Fruit fly (Drosophila melanogaster): ENCODE data around the gene CG2278.

Gene CG2278

dm6 chrX:8196157-8196526, 26.1 kb upstream of the CG2278 start (continued):
- TF ChIP-seq Hr38 (GFP tag; optimal IDR thresholded peaks at IDR 0.05): no peak
- peak; percentile 8 for TF ChIP-seq CG8632 (GFP tag; optimal IDR thresholded peaks at IDR 0.05)
- TF ChIP-seq CG9139 (GFP tag; optimal IDR thresholded peaks at IDR 0.05): no peak
- TF ChIP-seq CG6792 (GFP tag; optimal IDR thresholded peaks at IDR 0.05): no peak
- peak in 1 of 2 experiments; percentile 21 for TF ChIP-seq ss (GFP tag; optimal IDR thresholded peaks at IDR 0.05)
- peak; percentile 16 for TF ChIP-seq acj6 (GFP tag; optimal IDR thresholded peaks at IDR 0.05)
- peak; percentile 7 for TF ChIP-seq CG11902 (GFP tag; optimal IDR thresholded peaks at IDR 0.05)
- TF ChIP-seq dsx (GFP tag; optimal IDR thresholded peaks at IDR 0.05; ENCODE audit: poor library complexity, severe bottlenecking): no peak
- peak; percentile 35 for TF ChIP-seq pdm3 (GFP tag; optimal IDR thresholded peaks at IDR 0.05)
- peak; percentile 20 for TF ChIP-seq Sox102F (GFP tag; optimal IDR thresholded peaks at IDR 0.05)
- peak; percentile 47 for TF ChIP-seq CG6276 (GFP tag; optimal IDR thresholded peaks at IDR 0.05)
- peak; percentile 66 for TF ChIP-seq CG32006 (GFP tag; optimal IDR thresholded peaks at IDR 0.05)
- peak; percentile 57 for TF ChIP-seq topi (GFP tag; optimal IDR thresholded peaks at IDR 0.05)
- TF ChIP-seq vri (GFP tag; optimal IDR thresholded peaks at IDR 0.05): no peak
- TF ChIP-seq Smox (GFP tag; optimal IDR thresholded peaks at IDR 0.05): peak; percentile 38
- TF ChIP-seq salr (GFP tag; optimal IDR thresholded peaks at IDR 0.05): peak in 1 of 2 experiments; percentile 1
- peak; percentile 1 for TF ChIP-seq dac (GFP tag; optimal IDR thresholded peaks at IDR 0.05)
- TF ChIP-seq CG8119 (GFP tag; IDR thresholded peaks at IDR 0.05): no peak
- TF ChIP-seq CG3032 (tag; optimal IDR thresholded peaks at IDR 0.05): no peak
- TF ChIP-seq lz (GFP tag; optimal IDR thresholded peaks at IDR 0.05): peak; percentile 60

- TF ChIP-seq CG34406 (GFP tag; optimal IDR thresholded peaks at IDR 0.05): no peak
- no peak for TF ChIP-seq CG11762 (GFP tag; optimal IDR thresholded peaks at IDR 0.05; ENCODE audit: insufficient read depth)
- peak; percentile 36 for TF ChIP-seq CG6854 (GFP tag; optimal IDR thresholded peaks at IDR 0.05)
- TF ChIP-seq CG3919 (GFP tag; optimal IDR thresholded peaks at IDR 0.05): no peak
Observed at dm6 chrX:8195449-8196156, 25.5 kb upstream of the CG2278 start.

- TF ChIP-seq Eip75B (GFP tag; optimal IDR thresholded peaks at IDR 0.05) (no peak), svp (GFP tag) (no peak), CG31627 (GFP tag; optimal IDR thresholded peaks at IDR 0.05) (no peak), dac (GFP tag; optimal IDR thresholded peaks at IDR 0.05) (no peak), CG15336 (GFP tag; IDR thresholded peaks at IDR 0.05) (0 out of 2 replicates have a peak, but pooled peaks have one; percentile 29), CG11902 (GFP tag; optimal IDR thresholded peaks at IDR 0.05) (no peak), CG3919 (GFP tag; optimal IDR thresholded peaks at IDR 0.05) (no peak), Eip78C (GFP tag) (peak; percentile 15), spab (GFP tag; optimal IDR thresholded peaks at IDR 0.05) (no peak), lz (GFP tag; optimal IDR thresholded peaks at IDR 0.05) (no peak), CG16779 (tag; optimal IDR thresholded peaks at IDR 0.05) (no peak), Blimp-1 (GFP tag; optimal IDR thresholded peaks at IDR 0.05) (no peak), CG10631 (GFP tag; optimal IDR thresholded peaks at IDR 0.05) (no peak), eg (GFP tag; IDR thresholded peaks at IDR 0.05) (no peak), fkh (GFP tag; optimal IDR thresholded peaks at IDR 0.05) (peak; percentile 4), CG6808 (GFP tag; optimal IDR thresholded peaks at IDR 0.05) (peak; percentile 17), net (GFP tag; optimal IDR thresholded peaks at IDR 0.05) (no peak), CG10669 (GFP tag; optimal IDR thresholded peaks at IDR 0.05) (no peak), CG6163 (GFP tag; IDR thresholded peaks at IDR 0.05) (no peak), CG7368 (GFP tag; optimal IDR thresholded peaks at IDR 0.05) (no peak), CG8119 (GFP tag; IDR thresholded peaks at IDR 0.05) (no peak; the same call in 2 of the 3 replicates)
Observed at dm6 chrX:8194559-8194958, 24.5 kb upstream of the CG2278 start.
